Worm (Caenorhabditis elegans): ENCODE measurements around the gene dct-16.

The dct-16 gene

DNA sequence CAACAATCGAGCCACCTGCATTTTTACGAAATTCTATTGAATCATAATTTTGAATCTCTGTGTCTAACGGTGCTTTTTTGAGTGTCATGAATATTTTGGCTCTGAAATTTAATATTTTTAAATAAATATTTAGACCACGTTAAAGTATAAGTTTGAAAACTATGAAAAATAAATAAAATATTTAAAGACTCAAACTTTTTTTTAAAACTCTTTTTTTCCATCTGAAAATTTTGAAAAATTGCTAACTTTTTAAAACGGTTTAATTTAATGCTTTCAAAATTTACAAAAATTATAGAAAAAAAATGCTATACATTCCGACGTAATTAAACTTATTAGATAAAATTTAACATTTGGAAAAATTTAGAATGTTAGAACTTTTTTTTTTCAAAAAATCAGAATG, 45.2 kb upstream of the dct-16 start, which contains the start of gene slc-36.3:
Gene slc-36.3, minus strand, starts transcription at position 101 of the 400 bp plus-strand sequence.
- no peak for TF ChIP-seq ceh-32 (tag; optimal IDR thresholded peaks at IDR 0.05; ENCODE audit: poor library complexity)
- no peak for TF ChIP-seq skn-1 (tag; optimal IDR thresholded peaks at IDR 0.05)
- no peak for TF ChIP-seq ZK337.2 (GFP tag; IDR thresholded peaks at IDR 0.05)
- no peak for TF ChIP-seq duxl-1 (tag; optimal IDR thresholded peaks at IDR 0.05; ENCODE audit: poor library complexity)
- TF ChIP-seq snpc-4 (tag; optimal IDR thresholded peaks at IDR 0.05), result no peak
- TF ChIP-seq R02D3.7 (tag; optimal IDR thresholded peaks at IDR 0.05), result no peak
- TF ChIP-seq daf-8 (GFP tag; IDR thresholded peaks at IDR 0.05), result no peak
- TF ChIP-seq ceh-28 (tag; optimal IDR thresholded peaks at IDR 0.05), result no peak
- no peak for TF ChIP-seq daf-19 (GFP tag; conservative IDR thresholded peaks at IDR 0.05)
- no peak for TF ChIP-seq lin-15B (tag; optimal IDR thresholded peaks at IDR 0.05)
- no peak for TF ChIP-seq jun-1 (tag; optimal IDR thresholded peaks at IDR 0.05)
- no peak for TF ChIP-seq dmd-9 (GFP tag; IDR thresholded peaks at IDR 0.05)
- no peak for TF ChIP-seq Y75B8A.6 (GFP tag; IDR thresholded peaks at IDR 0.05)
- no peak for TF ChIP-seq ztf-11 (tag; optimal IDR thresholded peaks at IDR 0.05)

DNA sequence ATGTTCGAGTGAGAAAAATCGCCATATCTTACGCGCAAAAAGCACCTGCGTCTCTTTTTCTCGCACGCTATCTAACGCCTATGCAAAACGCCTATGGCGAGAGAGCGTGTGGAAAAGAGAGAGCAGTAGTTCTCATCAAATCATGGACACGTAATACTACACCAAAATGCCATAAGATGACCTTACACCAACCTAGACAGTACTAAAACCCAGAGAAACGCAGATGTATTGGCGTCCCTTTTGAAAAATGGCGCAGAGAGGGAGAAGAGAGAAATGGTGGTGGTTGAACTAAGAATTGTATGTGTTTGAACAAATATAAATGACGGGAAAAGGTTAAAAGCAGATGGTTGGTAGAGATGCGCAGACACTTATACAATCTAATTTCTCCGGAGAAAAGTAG, 40.2 kb upstream of the dct-16 start, which contains the start of gene Y38H6C.16:
Gene Y38H6C.16, minus strand, starts transcription at position 293 of the 400 bp plus-strand sequence.
- TF ChIP-seq spr-3 (GFP tag; optimal IDR thresholded peaks at IDR 0.05) (no peak), ceh-62 (tag; optimal IDR thresholded peaks at IDR 0.05) (no peak), set-16 (GFP tag; IDR thresholded peaks at IDR 0.05) (no peak), dve-1 (tag; optimal IDR thresholded peaks at IDR 0.05; ENCODE audit: insufficient read depth) (no peak), lin-13 (GFP tag; optimal IDR thresholded peaks at IDR 0.05) (no peak), nhr-25 (tag; optimal IDR thresholded peaks at IDR 0.05; ENCODE audit: borderline replicate concordance, insufficient read depth) (no peak), ceh-32 (tag; optimal IDR thresholded peaks at IDR 0.05; ENCODE audit: poor library complexity) (no peak), lim-7 (GFP tag; IDR thresholded peaks at IDR 0.05) (no peak), attf-4 (tag; optimal IDR thresholded peaks at IDR 0.05) (no peak), nhr-102 (tag; optimal IDR thresholded peaks at IDR 0.05) (no peak), tag-97 (GFP tag; IDR thresholded peaks at IDR 0.05) (no peak), madf-9 (GFP tag; conservative IDR thresholded peaks at IDR 0.05) (no peak), mxl-2 (GFP tag; conservative IDR thresholded peaks at IDR 0.05) (no peak)

DNA sequence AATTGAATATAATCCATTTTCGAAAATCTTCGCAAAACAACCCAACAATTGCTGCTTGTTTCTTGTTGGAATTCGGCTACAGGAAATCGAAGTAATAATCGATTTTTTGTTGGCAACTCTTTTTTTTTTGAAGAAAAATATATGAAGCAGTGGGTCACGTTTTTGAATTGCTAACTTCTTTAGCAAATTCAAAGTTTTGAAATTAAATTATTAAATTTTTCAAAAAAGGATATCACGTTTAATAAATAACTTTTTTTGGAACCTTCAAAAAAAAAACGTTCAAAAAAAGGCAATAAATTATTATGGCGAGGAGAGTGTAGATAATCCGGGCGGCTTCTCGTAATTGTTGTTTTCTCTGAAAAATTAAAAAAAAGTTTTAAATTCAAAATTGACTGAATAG, 37.4 kb upstream of the dct-16 start, which contains the start of gene Y38H6C.15:
Gene Y38H6C.15, minus strand, starts transcription at position 101 of the 400 bp plus-strand sequence.
- no peak for TF ChIP-seq Y5F2A.4 (GFP tag; optimal IDR thresholded peaks at IDR 0.05)
- TF ChIP-seq lir-3 (tag; optimal IDR thresholded peaks at IDR 0.05), result no peak
- no peak for TF ChIP-seq daf-8 (GFP tag; IDR thresholded peaks at IDR 0.05)
- TF ChIP-seq ctbp-1 (GFP tag; IDR thresholded peaks at IDR 0.05), result no peak
- TF ChIP-seq dmd-9 (GFP tag; IDR thresholded peaks at IDR 0.05), result no peak
- TF ChIP-seq nhr-42 (GFP tag; IDR thresholded peaks at IDR 0.05), result no peak
- no peak for TF ChIP-seq F49E8.2 (tag; optimal IDR thresholded peaks at IDR 0.05; ENCODE audit: borderline replicate concordance)
- no peak for TF ChIP-seq jun-1 (tag; optimal IDR thresholded peaks at IDR 0.05)
- no peak for TF ChIP-seq F37D6.2 (tag; optimal IDR thresholded peaks at IDR 0.05)
- TF ChIP-seq ztf-7 (tag; optimal IDR thresholded peaks at IDR 0.05), result no peak

DNA sequence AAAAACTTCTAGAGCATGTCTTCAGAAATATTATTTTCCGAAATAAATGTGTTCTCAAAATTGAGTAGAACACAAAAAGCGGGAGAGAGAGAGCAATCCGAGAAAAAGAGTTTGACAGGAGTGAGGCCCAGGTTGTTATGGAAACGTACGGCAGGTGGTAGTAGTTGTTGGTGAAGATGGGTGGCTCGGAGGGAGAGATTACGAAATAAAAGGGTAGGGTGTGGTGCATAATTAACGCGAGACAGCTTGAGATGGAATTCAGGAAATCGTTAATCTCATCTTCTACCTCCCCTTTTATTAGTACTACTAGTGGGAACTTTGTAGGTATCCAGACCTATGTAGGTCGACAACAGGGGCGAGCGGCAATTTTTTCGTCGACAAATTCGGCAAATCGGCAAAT, 35.2 kb upstream of the dct-16 start, which contains the start of gene famh-161:
Gene famh-161, minus strand, starts transcription at position 101 of the 400 bp plus-strand sequence.
- TF ChIP-seq mdt-29 (GFP tag; IDR thresholded peaks at IDR 0.05) (no peak), F26F4.8 (GFP tag; conservative IDR thresholded peaks at IDR 0.05) (no peak), lir-3 (tag; optimal IDR thresholded peaks at IDR 0.05) (no peak), aly-2 (tag; optimal IDR thresholded peaks at IDR 0.05) (no peak), ZK546.5 (tag; optimal IDR thresholded peaks at IDR 0.05) (no peak), zfp-2 (tag; optimal IDR thresholded peaks at IDR 0.05) (no peak), tag-97 (GFP tag; IDR thresholded peaks at IDR 0.05) (no peak), dpl-1 (GFP tag; optimal IDR thresholded peaks at IDR 0.05) (no peak), pqm-1 (tag; optimal IDR thresholded peaks at IDR 0.05) (no peak), hlh-11 (tag; optimal IDR thresholded peaks at IDR 0.05) (no peak), hmg-1.1 (GFP tag; IDR thresholded peaks at IDR 0.05) (no peak), ztf-7 (tag; optimal IDR thresholded peaks at IDR 0.05) (no peak), fos-1 (tag; optimal IDR thresholded peaks at IDR 0.05) (no peak)

Measured in whole organism, L4 larva.